Worm (Caenorhabditis elegans) whole organism, midembryonic: ENCODE measurements around the gene lips-1.

Experiments used
- cog-1 ChIP-seq: sonication (generic microtip); optimal IDR thresholded peaks from 2 replicates; lab custom pipeline; 2016; ENCODE audit warnings: missing genetic modification characterization, missing compliant biosample characterization
- flt-1 ChIP-seq: fragments of 200-800 bp; sonication (Bioruptor generic); IDR thresholded peaks from 2 replicates; pipeline ENCODE4 v1.3.6; 2022; ENCODE audit warnings: missing genetic modification characterization, missing compliant biosample characterization
- med-1 ChIP-seq: sonication (generic microtip); optimal IDR thresholded peaks from 2 replicates; lab custom pipeline; 2017; ENCODE audit warnings: missing genetic modification characterization, mild to moderate bottlenecking, missing compliant biosample characterization, antibody characterized with exemption, missing genetic modification reagents; ENCODE audit not compliant: insufficient read depth

ce11 chrX:12491138-12491537, 1.4 kb upstream of the lips-1 start:
- TF ChIP-seq cog-1 (tag; lab: Kevin White, UChicago) (no peak), flt-1 (GFP tag; lab: Robert Waterston, UW) (no peak), med-1 (GFP tag; lab: Kevin White, UChicago) (no peak)
